Worm (Caenorhabditis elegans): ENCODE data around the gene gad-3.

- TF ChIP-seq let-526 (GFP tag; IDR thresholded peaks at IDR 0.05) (no peak), nfyb-1 (GFP tag; IDR thresholded peaks at IDR 0.05) (no peak), gei-17 (GFP tag; optimal IDR thresholded peaks at IDR 0.05) (no peak), ama-1 (optimal IDR thresholded peaks at IDR 0.05) (no peak), ama-1 (GFP tag; optimal IDR thresholded peaks at IDR 0.05) (no peak), unc-62 (GFP tag; optimal IDR thresholded peaks at IDR 0.05) (no peak)
These were observed 13.2 kb upstream of the gad-3 start for ce11 chrV:9186028-9186427.

Data from whole organism, young adult.